Fruit fly (Drosophila melanogaster) S2 (cell line): ENCODE results near the gene nAChRbeta1.

Experiments
- CG8478 ChIP-seq: fragments of >200 bp; optimal IDR thresholded peaks from 2 replicates; lab custom pipeline; 2018
- CTCF ChIP-seq, 2 experiments: fragments of >200 bp; optimal IDR thresholded peaks; 2 replicates each; lab custom pipeline; 2018

dm6 chr3L:4480764-4481163 lies 51.6 kb downstream of the nAChRbeta1 start:
- TF ChIP-seq CTCF (optimal IDR thresholded peaks at IDR 0.05; lab: Kevin White, UChicago) (no peak), CG8478 (lab: Kevin White, UChicago) (no peak)
